Fruit fly (Drosophila melanogaster) whole organism, embryonic: Measurements from ENCODE around the gene Cyt-c-d.

ENCODE experiments used
- Abd-B ChIP-seq: fragments of 200-800 bp; sonication (Bioruptor generic); optimal IDR thresholded peaks from 2 replicates; lab custom pipeline; 2018; ENCODE audit warnings: missing biosample characterization, mild to moderate bottlenecking, missing genetic modification characterization, moderate library complexity
- Asciz ChIP-seq: fragments of 200-800 bp; sonication (Bioruptor generic); optimal IDR thresholded peaks from 2 replicates; lab custom pipeline; 2017; ENCODE audit warnings: missing biosample characterization, mild to moderate bottlenecking, missing genetic modification characterization, missing genetic modification reagents
- Awh ChIP-seq: fragments of 200-800 bp; sonication (Bioruptor generic); IDR thresholded peaks from 2 replicates; pipeline ENCODE4, ENCODE4 v1.3.6; 2022; ENCODE audit warnings: missing biosample characterization, missing genetic modification characterization
- B-H1 ChIP-seq: fragments of 200-800 bp; sonication (Bioruptor generic); IDR thresholded peaks from 3 replicates; pipeline ENCODE4 v1.3.6; 2022; ENCODE audit warnings: missing biosample characterization, missing genetic modification characterization
- CG10209 ChIP-seq: fragments of 200-800 bp; sonication (Bioruptor generic); optimal IDR thresholded peaks from 3 replicates; lab custom pipeline; 2017; ENCODE audit warnings: missing biosample characterization, mild to moderate bottlenecking, missing genetic modification characterization, missing genetic modification reagents
- CG12236 ChIP-seq: fragments of 200-800 bp; sonication (Bioruptor generic); optimal IDR thresholded peaks from 2 replicates; lab custom pipeline; 2016; ENCODE audit warnings: missing biosample characterization, missing genetic modification characterization
- CG12299 ChIP-seq: fragments of 200-800 bp; sonication (Bioruptor generic); optimal IDR thresholded peaks from 2 replicates; lab custom pipeline; 2018; ENCODE audit warnings: missing biosample characterization, mild to moderate bottlenecking, missing genetic modification characterization
- CG1233 ChIP-seq: fragments of 200-800 bp; sonication (Bioruptor generic); optimal IDR thresholded peaks from 4 replicates; lab custom pipeline; 2018; ENCODE audit warnings: missing biosample characterization, mild to moderate bottlenecking, missing genetic modification characterization
- CG13287 ChIP-seq: fragments of 200-800 bp; sonication (Bioruptor generic); IDR thresholded peaks from 2 replicates; pipeline ENCODE4 v1.3.6; 2022; ENCODE audit warnings: missing biosample characterization, missing genetic modification characterization; ENCODE audit not compliant: partially characterized antibody
- CG14667 ChIP-seq: fragments of 200-800 bp; sonication (Bioruptor generic); IDR thresholded peaks from 2 replicates; pipeline ENCODE4 v1.3.6; 2022; ENCODE audit warnings: missing biosample characterization, missing genetic modification characterization
- CG14710 ChIP-seq: fragments of 200-800 bp; sonication (Bioruptor generic); optimal IDR thresholded peaks from 3 replicates; lab custom pipeline; 2019; ENCODE audit warnings: missing biosample characterization, mild to moderate bottlenecking, missing genetic modification characterization, moderate library complexity
- CG15514 ChIP-seq: fragments of 200-800 bp; sonication (Bioruptor generic); optimal IDR thresholded peaks from 3 replicates; lab custom pipeline; 2017; ENCODE audit warnings: missing biosample characterization, missing genetic modification characterization, mild to moderate bottlenecking, moderate library complexity, missing genetic modification reagents
- CG17361 ChIP-seq: fragments of 200-800 bp; sonication (Bioruptor generic); IDR thresholded peaks from 3 replicates; pipeline ENCODE4 v1.3.6; 2022; ENCODE audit warnings: missing biosample characterization, missing genetic modification characterization
- CG30431 ChIP-seq: fragments of 200-800 bp; sonication (Bioruptor generic); optimal IDR thresholded peaks from 2 replicates; lab custom pipeline; 2017; ENCODE audit warnings: missing biosample characterization, missing genetic modification characterization
- CG32767 ChIP-seq: fragments of 200-800 bp; sonication (Bioruptor generic); IDR thresholded peaks from 2 replicates; pipeline ENCODE4 v1.3.6; 2022; ENCODE audit warnings: missing biosample characterization, missing genetic modification characterization
- CG4404 ChIP-seq: fragments of 200-800 bp; sonication (Bioruptor generic); IDR thresholded peaks from 2 replicates; pipeline ENCODE4 v1.3.6; 2022; ENCODE audit warnings: missing biosample characterization, missing genetic modification characterization
- CG6765 ChIP-seq: fragments of 200-800 bp; sonication (Bioruptor generic); optimal IDR thresholded peaks from 3 replicates; lab custom pipeline; 2017; ENCODE audit warnings: missing biosample characterization, mild to moderate bottlenecking, missing genetic modification characterization
- CG6791 ChIP-seq: fragments of 200-800 bp; sonication (Bioruptor generic); IDR thresholded peaks from 3 replicates; pipeline ENCODE4 v1.3.6; 2022; ENCODE audit warnings: missing biosample characterization, missing genetic modification characterization; ENCODE audit not compliant: partially characterized antibody
- CG7357 ChIP-seq: fragments of 200-800 bp; sonication (Bioruptor generic); IDR thresholded peaks from 3 replicates; pipeline ENCODE4 v1.3.6; 2022; ENCODE audit warnings: missing biosample characterization, missing genetic modification characterization
- CG9609 ChIP-seq: fragments of 200-800 bp; sonication (Bioruptor generic); optimal IDR thresholded peaks from 3 replicates; lab custom pipeline; 2016; ENCODE audit warnings: missing biosample characterization, missing genetic modification characterization
- CG9727 ChIP-seq: fragments of 200-800 bp; sonication (Bioruptor generic); optimal IDR thresholded peaks from 3 replicates; lab custom pipeline; 2017; ENCODE audit warnings: missing biosample characterization, mild to moderate bottlenecking, missing genetic modification characterization
- CG9876 ChIP-seq: fragments of 200-800 bp; sonication (Bioruptor generic); optimal IDR thresholded peaks from 2 replicates; lab custom pipeline; 2016; ENCODE audit warnings: missing biosample characterization, missing genetic modification characterization
- Dref ChIP-seq: fragments of 200-800 bp; sonication (Bioruptor generic); IDR thresholded peaks from 2 replicates; pipeline ENCODE4 v1.3.6; 2022; ENCODE audit warnings: missing biosample characterization, missing genetic modification characterization
- HLH3B ChIP-seq: fragments of 200-800 bp; sonication (Bioruptor generic); IDR thresholded peaks from 2 replicates; pipeline ENCODE4 v1.3.6; 2022; ENCODE audit warnings: missing biosample characterization, missing genetic modification characterization
- HmgD ChIP-seq: fragments of 200-800 bp; sonication (Bioruptor generic); optimal IDR thresholded peaks from 3 replicates; lab custom pipeline; 2016; ENCODE audit warnings: missing biosample characterization, missing genetic modification characterization
- Mes4 ChIP-seq: fragments of 200-800 bp; sonication (Bioruptor generic); optimal IDR thresholded peaks from 2 replicates; lab custom pipeline; 2016; ENCODE audit warnings: missing biosample characterization, missing genetic modification characterization
- Nf-YA ChIP-seq: fragments of 200-800 bp; sonication (Bioruptor generic); IDR thresholded peaks from 2 replicates; pipeline ENCODE4 v1.3.6; 2022; ENCODE audit warnings: missing biosample characterization, missing genetic modification characterization
- Nf-YB ChIP-seq: fragments of 200-800 bp; sonication (Bioruptor generic); optimal IDR thresholded peaks from 3 replicates; lab custom pipeline; 2019; ENCODE audit warnings: missing biosample characterization, mild to moderate bottlenecking, missing genetic modification characterization, moderate library complexity
- Pdp1 ChIP-seq, 2 experiments: fragments of 200-800 bp; sonication (Bioruptor generic); optimal IDR thresholded peaks; 3 replicates each; lab custom pipeline; 2016; ENCODE audit warnings: missing biosample characterization in 2 of 2, missing genetic modification characterization in 2 of 2, mild to moderate bottlenecking in 1 of 2, moderate library complexity in 1 of 2
- Scr ChIP-seq: fragments of 200-800 bp; sonication (Bioruptor generic); IDR thresholded peaks from 2 replicates; pipeline ENCODE4 v1.3.6; 2022; ENCODE audit warnings: missing biosample characterization, missing genetic modification characterization; ENCODE audit not compliant: partially characterized antibody
- al ChIP-seq: fragments of 200-800 bp; sonication (Bioruptor generic); IDR thresholded peaks from 2 replicates; pipeline ENCODE4 v1.3.6; 2022; ENCODE audit warnings: missing biosample characterization, missing genetic modification characterization
- corto ChIP-seq: fragments of 200-800 bp; sonication (Bioruptor generic); optimal IDR thresholded peaks from 2 replicates; lab custom pipeline; 2016; ENCODE audit warnings: missing biosample characterization, mild to moderate bottlenecking, missing genetic modification characterization, moderate library complexity
- fru ChIP-seq: fragments of >200 bp; optimal IDR thresholded peaks from 2 replicates; lab custom pipeline; 2017
- gcm ChIP-seq: fragments of 200-800 bp; sonication (Bioruptor generic); optimal IDR thresholded peaks from 2 replicates; lab custom pipeline; 2019; ENCODE audit warnings: missing biosample characterization, mild to moderate bottlenecking, missing genetic modification characterization, moderate library complexity
- grn ChIP-seq: fragments of 200-800 bp; sonication (Bioruptor generic); optimal IDR thresholded peaks from 3 replicates; lab custom pipeline; 2017; ENCODE audit warnings: missing biosample characterization, missing genetic modification characterization
- gsb ChIP-seq: fragments of 200-800 bp; sonication (Bioruptor generic); IDR thresholded peaks from 2 replicates; pipeline ENCODE4 v1.3.6; 2022; ENCODE audit warnings: missing biosample characterization, missing genetic modification characterization
- ind ChIP-seq: fragments of 200-800 bp; sonication (Bioruptor generic); optimal IDR thresholded peaks from 3 replicates; lab custom pipeline; 2016; ENCODE audit warnings: missing biosample characterization, missing genetic modification characterization
- kni ChIP-seq: fragments of 200-800 bp; sonication (Bioruptor generic); optimal IDR thresholded peaks from 3 replicates; lab custom pipeline; 2017; ENCODE audit warnings: mild to moderate bottlenecking, missing biosample characterization, missing genetic modification reagents, missing genetic modification characterization
- nerfin-1 ChIP-seq: fragments of 200-800 bp; sonication (Bioruptor generic); optimal IDR thresholded peaks from 3 replicates; lab custom pipeline; 2019; ENCODE audit warnings: missing biosample characterization, mild to moderate bottlenecking, missing genetic modification characterization, moderate library complexity
- oc ChIP-seq: fragments of 200-800 bp; sonication (Bioruptor generic); optimal IDR thresholded peaks from 2 replicates; lab custom pipeline; 2018; ENCODE audit warnings: missing biosample characterization, mild to moderate bottlenecking, missing genetic modification characterization, moderate library complexity
- pros ChIP-seq: fragments of 200-800 bp; sonication (Bioruptor generic); optimal IDR thresholded peaks from 3 replicates; lab custom pipeline; 2019; ENCODE audit warnings: missing biosample characterization, mild to moderate bottlenecking, missing genetic modification characterization, moderate library complexity
- psq ChIP-seq: fragments of 200-800 bp; sonication (Bioruptor generic); optimal IDR thresholded peaks from 2 replicates; lab custom pipeline; 2017; ENCODE audit warnings: missing biosample characterization, missing genetic modification characterization
- ro ChIP-seq: fragments of 200-800 bp; sonication (Bioruptor generic); IDR thresholded peaks from 2 replicates; pipeline ENCODE4 v1.3.6; 2022; ENCODE audit warnings: missing biosample characterization, missing genetic modification characterization
- seq ChIP-seq: fragments of 200-800 bp; sonication (Bioruptor generic); IDR thresholded peaks from 2 replicates; pipeline ENCODE4 v1.3.6; 2022; ENCODE audit warnings: missing biosample characterization, missing genetic modification characterization
- sisA ChIP-seq: fragments of 200-800 bp; sonication (Bioruptor generic); IDR thresholded peaks from 2 replicates; pipeline ENCODE4 v1.3.6; 2022; ENCODE audit warnings: missing biosample characterization, missing genetic modification characterization
- slou ChIP-seq: fragments of 200-800 bp; sonication (Bioruptor generic); optimal IDR thresholded peaks from 3 replicates; lab custom pipeline; 2016; ENCODE audit warnings: missing biosample characterization, missing genetic modification characterization
- wdn ChIP-seq: fragments of 200-800 bp; sonication (Bioruptor generic); IDR thresholded peaks from 2 replicates; pipeline ENCODE4 v1.3.6; 2022; ENCODE audit warnings: missing biosample characterization, missing genetic modification characterization
- zf30C ChIP-seq: fragments of 200-800 bp; sonication (Bioruptor generic); optimal IDR thresholded peaks from 3 replicates; lab custom pipeline; 2018; ENCODE audit warnings: missing biosample characterization, mild to moderate bottlenecking, missing genetic modification characterization

Cyt-c-d gene

DNA sequence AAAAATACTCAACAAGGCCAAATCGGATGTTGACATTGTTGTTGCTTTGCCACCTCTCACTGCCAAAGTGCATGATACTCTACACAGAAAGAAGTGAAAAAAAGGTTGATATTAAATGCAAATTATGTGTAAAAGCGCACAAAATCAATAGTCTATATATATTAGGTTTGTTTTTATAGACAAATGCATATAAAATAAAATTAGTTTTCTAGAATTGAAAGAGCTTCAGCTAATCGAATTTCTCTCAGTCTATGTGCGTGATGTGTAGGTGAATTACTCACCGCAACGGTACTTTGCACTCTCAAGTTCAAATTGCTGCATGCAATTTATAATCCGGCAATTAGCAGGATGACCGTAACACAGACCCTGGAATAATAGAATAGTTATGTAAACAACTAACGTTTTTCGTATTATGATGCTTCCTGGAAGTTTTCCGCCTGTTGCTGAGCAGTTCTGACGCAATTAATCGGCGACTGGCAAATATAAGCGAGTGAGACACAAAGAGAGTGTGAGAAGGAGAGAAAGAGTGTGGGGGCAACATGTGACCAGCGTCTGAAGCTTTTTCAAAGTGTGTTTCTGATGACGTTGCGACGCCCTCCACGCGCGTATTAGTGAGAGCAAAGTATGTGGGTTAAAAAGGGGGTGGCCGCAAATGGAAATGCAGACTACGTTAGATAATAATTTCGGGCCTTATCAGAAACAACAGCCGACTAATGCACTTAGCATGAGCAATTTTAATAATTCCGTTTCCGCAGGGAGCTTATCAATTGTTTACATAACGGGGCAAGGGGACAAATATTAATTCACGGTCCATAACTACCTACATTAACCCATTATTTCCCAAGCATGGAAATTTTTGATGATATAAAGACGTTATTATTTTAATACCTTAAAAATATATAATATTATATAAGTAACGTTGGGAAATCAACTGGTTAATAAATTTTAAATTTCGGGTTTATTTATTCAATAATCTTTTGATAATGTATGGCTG, 5.3 kb downstream of the Cyt-c-d start (continued):
- TF ChIP-seq CG17361 (GFP tag; lab: Robert Waterston, UW), result peak; percentile 96
- TF ChIP-seq Awh (GFP tag; lab: Robert Waterston, UW), result peak; percentile 98
- TF ChIP-seq HLH3B (GFP tag; lab: Robert Waterston, UW), result peak; percentile 95
- no peak for TF ChIP-seq kni (GFP tag; lab: Kevin White, UChicago)
- peak; percentile 34 for TF ChIP-seq CG9609 (GFP tag; lab: Kevin White, UChicago)
- TF ChIP-seq Pdp1 (GFP tag; optimal IDR thresholded peaks at IDR 0.05; lab: Kevin White, UChicago), result peak; percentile 79 to 87
- TF ChIP-seq CG12299 (tag; lab: Kevin White, UChicago), result peak; percentile 78
- TF ChIP-seq Abd-B (GFP tag; lab: Kevin White, UChicago), result peak; percentile 85
- peak; percentile 88 for TF ChIP-seq ro (GFP tag; lab: Robert Waterston, UW)
- TF ChIP-seq gsb, result peak; percentile 86
- TF ChIP-seq corto (GFP tag; lab: Kevin White, UChicago), result peak; percentile 94
- TF ChIP-seq Mes4 (GFP tag; lab: Kevin White, UChicago), result peak; percentile 53
- no peak for TF ChIP-seq CG9876
- peak; percentile 79 for TF ChIP-seq CG15514 (GFP tag; lab: Kevin White, UChicago)
- TF ChIP-seq fru, result no peak
- TF ChIP-seq CG6765 (GFP tag; lab: Kevin White, UChicago), result peak; percentile 58
- peak; percentile 96 for TF ChIP-seq oc (tag; lab: Kevin White, UChicago)
- peak; percentile 80 for TF ChIP-seq CG30431 (GFP tag; lab: Kevin White, UChicago)
- peak; percentile 89 for TF ChIP-seq Nf-YA (GFP tag; lab: Robert Waterston, UW)
- TF ChIP-seq HmgD (GFP tag; lab: Kevin White, UChicago), result no peak
- peak; percentile 97 for TF ChIP-seq CG9727 (GFP tag; lab: Kevin White, UChicago)
- peak; percentile 92 for TF ChIP-seq CG4404 (GFP tag; lab: Robert Waterston, UW)
- no peak for TF ChIP-seq pros (GFP tag; lab: Kevin White, UChicago)
- TF ChIP-seq CG12236, result peak; percentile 27
- no peak for TF ChIP-seq CG6791 (GFP tag; lab: Robert Waterston, UW)
- peak; percentile 93 for TF ChIP-seq CG1233
- TF ChIP-seq CG32767 (GFP tag; lab: Robert Waterston, UW), result peak; percentile 92
- TF ChIP-seq zf30C (GFP tag; lab: Kevin White, UChicago), result peak; percentile 65
- peak; percentile 81; the same call in 2 of the 3 replicates for TF ChIP-seq CG7357 (GFP tag; lab: Robert Waterston, UW)
- TF ChIP-seq B-H1 (GFP tag; lab: Robert Waterston, UW), result peak; percentile 95
- TF ChIP-seq psq, result peak; percentile 61
- peak; percentile 93 for TF ChIP-seq CG14667 (GFP tag; lab: Robert Waterston, UW)
- peak; percentile 84 for TF ChIP-seq CG10209
- peak; percentile 86 for TF ChIP-seq gcm (GFP tag; lab: Kevin White, UChicago)
- peak; percentile 93 for TF ChIP-seq CG14710
- no peak for TF ChIP-seq CG13287 (GFP tag; lab: Robert Waterston, UW)
- TF ChIP-seq Asciz (GFP tag; lab: Kevin White, UChicago), result peak; percentile 95
- TF ChIP-seq wdn, result peak; percentile 85
- TF ChIP-seq al, result peak; percentile 81
- TF ChIP-seq Scr, result no peak
- peak; percentile 92 for TF ChIP-seq seq (GFP tag; lab: Robert Waterston, UW)
- TF ChIP-seq grn, result peak; percentile 55
- TF ChIP-seq sisA (GFP tag; lab: Robert Waterston, UW), result peak; percentile 91
- peak; percentile 87 for TF ChIP-seq nerfin-1
- peak; percentile 87 for TF ChIP-seq slou (GFP tag; lab: Kevin White, UChicago)
- peak; percentile 95 for TF ChIP-seq ind
- no peak for TF ChIP-seq Dref (GFP tag; lab: Robert Waterston, UW)
- peak; percentile 60 for TF ChIP-seq Nf-YB
